Worm (Caenorhabditis elegans) whole organism, early embryonic: Measurements from ENCODE around the gene gcy-22.
A peak's percentile ranks its signal among the peaks of the same experiment; 100 is the strongest.

Experiments
- B0310.2 ChIP-seq: sonication (generic microtip); optimal IDR thresholded peaks from 2 replicates; lab custom pipeline; 2016; ENCODE audit warnings: mild to moderate bottlenecking, missing genetic modification characterization, missing compliant biosample characterization
- F13C5.2 ChIP-seq: sonication (generic microtip); optimal IDR thresholded peaks from 2 replicates; lab custom pipeline; 2017; ENCODE audit warnings: mild to moderate bottlenecking, missing genetic modification characterization, inconsistent platforms, missing compliant biosample characterization
- aly-1 ChIP-seq: sonication (generic microtip); optimal IDR thresholded peaks from 2 replicates; lab custom pipeline; 2016; ENCODE audit warnings: missing genetic modification characterization, missing compliant biosample characterization
- ama-1 ChIP-seq: fragments of 150-350 bp; optimal IDR thresholded peaks from 2 replicates; lab custom pipeline; 2014
- ceh-13 ChIP-seq: fragments of 200-800 bp; sonication (Bioruptor generic); optimal IDR thresholded peaks from 2 replicates; lab custom pipeline; 2018; ENCODE audit warnings: mild to moderate bottlenecking, missing genetic modification characterization, missing compliant biosample characterization
- ceh-36 ChIP-seq: sonication (generic microtip); optimal IDR thresholded peaks from 2 replicates; lab custom pipeline; 2016; ENCODE audit warnings: missing genetic modification characterization, inconsistent platforms, missing compliant biosample characterization
- ets-7 ChIP-seq: sonication (generic microtip); optimal IDR thresholded peaks from 2 replicates; lab custom pipeline; 2016; ENCODE audit warnings: missing genotype, missing genetic modification characterization, missing compliant biosample characterization
- flt-1 ChIP-seq: fragments of 200-800 bp; sonication (Bioruptor generic); IDR thresholded peaks from 2 replicates; pipeline ENCODE4 v1.3.6; 2022; ENCODE audit warnings: missing genetic modification characterization, missing compliant biosample characterization
- hmbx-1 ChIP-seq: sonication (generic microtip); optimal IDR thresholded peaks from 2 replicates; lab custom pipeline; 2016; ENCODE audit warnings: mild to moderate bottlenecking, missing genetic modification characterization, missing compliant biosample characterization
- hmg-4 ChIP-seq: fragments of 200-800 bp; sonication (Bioruptor generic); optimal IDR thresholded peaks from 2 replicates; lab custom pipeline; 2018; ENCODE audit warnings: mild to moderate bottlenecking, missing genetic modification characterization, missing compliant biosample characterization
- hnd-1 ChIP-seq: sonication (generic microtip); optimal IDR thresholded peaks from 2 replicates; lab custom pipeline; 2016; ENCODE audit warnings: missing genetic modification characterization, missing compliant biosample characterization
- pes-1 ChIP-seq: fragments of 200-800 bp; sonication (Bioruptor generic); IDR thresholded peaks from 2 replicates; pipeline ENCODE4 v1.3.6; 2022; ENCODE audit warnings: missing genetic modification reagents, missing genetic modification characterization, missing compliant biosample characterization
- scrt-1 ChIP-seq: fragments of 200-800 bp; sonication (Bioruptor generic); IDR thresholded peaks from 2 replicates; pipeline ENCODE4 v1.3.6; 2022; ENCODE audit warnings: missing genetic modification characterization, missing compliant biosample characterization
- sea-1 ChIP-seq: fragments of 200-800 bp; sonication (Bioruptor generic); conservative IDR thresholded peaks from 2 replicates; pipeline ENCODE4 v1.3.6; 2022; ENCODE audit warnings: missing genetic modification characterization, missing compliant biosample characterization
- tbx-11 ChIP-seq: fragments of 200-800 bp; sonication (Bioruptor generic); IDR thresholded peaks from 2 replicates; pipeline ENCODE4 v1.3.6; 2022; ENCODE audit warnings: missing genetic modification characterization, missing compliant biosample characterization
- tbx-37 ChIP-seq: fragments of 200-800 bp; sonication (Bioruptor generic); conservative IDR thresholded peaks from 2 replicates; pipeline ENCODE4 v1.3.6; 2022; ENCODE audit warnings: missing genetic modification reagents, missing genetic modification characterization, missing compliant biosample characterization
- tra-4 ChIP-seq: sonication (generic microtip); optimal IDR thresholded peaks from 2 replicates; lab custom pipeline; 2017; ENCODE audit warnings: missing genetic modification characterization, missing compliant biosample characterization

Gene gcy-22

ce11 chrV:20802906-20803305 lies 22.0 kb downstream of the gcy-22 start, which contains the start of gene Y44A6D.5:
Gene Y44A6D.5 (minus strand): TSS chrV:20803006.
- TF ChIP-seq ama-1 (lab: Kevin White, UChicago), result no peak
- no peak for TF ChIP-seq ceh-36 (tag; lab: Kevin White, UChicago)
- TF ChIP-seq hmg-4 (GFP tag; lab: Kevin White, UChicago), result no peak
- TF ChIP-seq ets-7 (tag; lab: Kevin White, UChicago), result no peak
- no peak for TF ChIP-seq F13C5.2 (tag; lab: Kevin White, UChicago)
- no peak for TF ChIP-seq tbx-11 (GFP tag; lab: Robert Waterston, UW)
- no peak for TF ChIP-seq B0310.2
- TF ChIP-seq hnd-1 (tag; lab: Kevin White, UChicago), result no peak

- TF ChIP-seq sea-1 (GFP tag; lab: Robert Waterston, UW), result no peak
- TF ChIP-seq hnd-1 (tag; lab: Kevin White, UChicago), result no peak
- TF ChIP-seq aly-1 (tag; lab: Kevin White, UChicago), result no peak
- no peak for TF ChIP-seq tra-4 (tag; lab: Kevin White, UChicago)
- no peak for TF ChIP-seq hmg-4 (GFP tag; lab: Kevin White, UChicago)
- no peak for TF ChIP-seq tbx-37
Measured at ce11 chrV:20797918-20798317, 26.9 kb downstream of the gcy-22 start, which contains the start of gene sdf-9. Gene sdf-9 (plus strand): TSS chrV:20798218.

ce11 chrV:20793761-20794160 lies 31.1 kb downstream of the gcy-22 start:
- TF ChIP-seq pes-1, result peak; percentile 41; the same call in 1 of the 2 replicates
- no peak for TF ChIP-seq ceh-36 (tag; lab: Kevin White, UChicago)
- no peak for TF ChIP-seq scrt-1 (GFP tag; lab: Robert Waterston, UW)
- TF ChIP-seq aly-1 (tag; lab: Kevin White, UChicago), result no peak

ce11 chrV:20792371-20792890 lies 32.4 kb downstream of the gcy-22 start, which contains the start of gene Y44A6D.3:
Gene Y44A6D.3 (minus strand): TSS chrV:20792421.
- no peak for TF ChIP-seq scrt-1 (GFP tag; lab: Robert Waterston, UW)
- no peak for TF ChIP-seq tbx-37
- TF ChIP-seq ceh-36 (tag; lab: Kevin White, UChicago), result no peak
- TF ChIP-seq aly-1 (tag; lab: Kevin White, UChicago), result no peak
- no peak for TF ChIP-seq ets-7 (tag; lab: Kevin White, UChicago)
- TF ChIP-seq hmbx-1 (tag; lab: Kevin White, UChicago), result no peak
- no peak for TF ChIP-seq hnd-1 (tag; lab: Kevin White, UChicago)
- no peak for TF ChIP-seq tra-4 (tag; lab: Kevin White, UChicago)
- TF ChIP-seq hmg-4 (GFP tag; lab: Kevin White, UChicago), result no peak
- TF ChIP-seq ama-1 (lab: Kevin White, UChicago), result no peak
- no peak for TF ChIP-seq flt-1
- TF ChIP-seq ceh-13 (GFP tag; lab: Kevin White, UChicago), result no peak
- TF ChIP-seq tbx-11 (GFP tag; lab: Robert Waterston, UW), result no peak
- no peak for TF ChIP-seq B0310.2
- TF ChIP-seq F13C5.2 (tag; lab: Kevin White, UChicago), result no peak

DNA sequence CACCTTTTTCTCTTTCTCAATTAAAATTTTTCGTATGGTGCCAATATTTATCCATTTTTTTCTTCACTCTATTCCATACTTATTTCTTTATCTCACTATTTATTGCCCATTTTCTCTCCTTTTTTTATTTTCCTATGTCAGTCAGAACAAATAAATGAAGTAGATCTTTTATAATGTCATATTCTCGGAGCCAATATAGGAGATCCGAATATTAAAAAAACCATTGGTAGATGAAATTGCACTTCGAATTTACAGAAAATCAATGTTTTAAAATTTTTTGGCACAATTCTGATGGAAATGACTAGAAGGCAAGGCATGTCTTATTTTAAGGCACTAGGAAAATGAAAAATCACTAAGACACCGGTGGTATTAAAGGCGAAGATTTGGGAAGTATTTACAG lies 34.2 kb downstream of the gcy-22 start:
- TF ChIP-seq ceh-36 (tag; lab: Kevin White, UChicago), result no peak
- TF ChIP-seq tra-4 (tag; lab: Kevin White, UChicago), result no peak
- no peak for TF ChIP-seq hmbx-1 (tag; lab: Kevin White, UChicago)
- TF ChIP-seq hmg-4 (GFP tag; lab: Kevin White, UChicago), result no peak
- no peak for TF ChIP-seq scrt-1 (GFP tag; lab: Robert Waterston, UW)
- no peak for TF ChIP-seq pes-1
- TF ChIP-seq flt-1, result no peak
- TF ChIP-seq F13C5.2 (tag; lab: Kevin White, UChicago), result no peak
- no peak for TF ChIP-seq aly-1 (tag; lab: Kevin White, UChicago)

DNA sequence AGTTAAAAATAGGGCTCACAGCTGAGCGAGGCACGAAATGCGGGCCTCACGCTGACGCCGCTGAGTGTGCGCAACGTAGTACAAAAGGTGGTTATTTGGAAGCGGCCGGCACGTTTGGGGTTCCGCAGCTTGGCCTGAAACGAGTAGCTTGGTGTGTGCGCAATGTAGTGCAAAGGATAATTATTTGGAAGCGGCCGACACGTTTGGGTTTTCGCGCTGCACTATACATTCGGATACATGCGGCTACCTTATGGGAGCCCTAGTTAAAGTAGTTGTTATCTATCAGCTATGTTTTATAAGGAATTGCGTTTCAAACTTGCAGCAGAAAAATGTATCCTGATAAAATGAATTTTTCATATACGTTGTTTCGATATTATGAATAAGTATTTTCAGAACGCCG lies 34.9 kb downstream of the gcy-22 start, which contains the start of gene Y44A6D.1:
TSS of gene Y44A6D.1 (minus strand) at position 23 of the 400 bp plus-strand sequence.
- TF ChIP-seq scrt-1 (GFP tag; lab: Robert Waterston, UW), result no peak
- no peak for TF ChIP-seq pes-1
- TF ChIP-seq ama-1 (lab: Kevin White, UChicago), result no peak
- no peak for TF ChIP-seq ets-7 (tag; lab: Kevin White, UChicago)
- no peak for TF ChIP-seq ceh-36 (tag; lab: Kevin White, UChicago)

DNA sequence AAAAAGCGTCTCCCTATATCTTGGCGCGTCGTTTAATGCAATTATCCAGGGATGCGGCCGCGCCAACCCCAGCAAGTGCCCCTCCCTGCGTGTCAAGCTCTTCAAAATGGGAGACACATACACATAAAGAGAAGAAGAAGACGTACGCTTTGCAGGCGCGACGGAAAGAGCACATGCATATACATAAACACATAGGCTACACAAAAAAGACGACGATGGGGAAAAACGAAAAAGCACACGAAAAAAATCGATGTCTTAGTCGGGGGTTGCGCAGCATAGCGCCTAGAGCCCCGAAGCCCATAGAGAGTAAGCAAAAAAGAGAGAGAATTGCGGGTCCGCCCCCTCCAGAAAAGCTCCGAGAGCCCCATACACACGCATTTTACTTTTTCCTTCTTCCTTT lies 35.8 kb downstream of the gcy-22 start, which contains the start of gene tpan-1:
TSS of gene tpan-1 (plus strand) at position 398 of the 400 bp plus-strand sequence.
- TF ChIP-seq aly-1 (tag; lab: Kevin White, UChicago) (no peak), ceh-36 (tag; lab: Kevin White, UChicago) (no peak), B0310.2 (no peak), tbx-11 (GFP tag; lab: Robert Waterston, UW) (no peak), ama-1 (lab: Kevin White, UChicago) (no peak), tbx-37 (no peak)

- no peak for TF ChIP-seq hmbx-1 (tag; lab: Kevin White, UChicago)
- no peak for TF ChIP-seq F13C5.2 (tag; lab: Kevin White, UChicago)
- TF ChIP-seq ceh-36 (tag; lab: Kevin White, UChicago), result no peak
- TF ChIP-seq tra-4 (tag; lab: Kevin White, UChicago), result no peak
- no peak for TF ChIP-seq scrt-1 (GFP tag; lab: Robert Waterston, UW)
- TF ChIP-seq flt-1, result no peak
Measured at ce11 chrV:20785848-20786225, 39.0 kb downstream of the gcy-22 start.
